Fruit fly (Drosophila melanogaster) whole organism, embryonic: ENCODE data around the gene CG3337.
A peak's percentile ranks its signal among the peaks of the same experiment; 100 is the strongest.

Source experiments
- ATbp ChIP-seq: fragments of 200-800 bp; sonication (Bioruptor generic); optimal IDR thresholded peaks from 2 replicates; lab custom pipeline; 2017; ENCODE audit warnings: missing biosample characterization, mild to moderate bottlenecking, missing genetic modification characterization, missing genetic modification reagents
- Asciz ChIP-seq: fragments of 200-800 bp; sonication (Bioruptor generic); optimal IDR thresholded peaks from 2 replicates; lab custom pipeline; 2017; ENCODE audit warnings: missing biosample characterization, mild to moderate bottlenecking, missing genetic modification characterization, missing genetic modification reagents
- B-H1 ChIP-seq: fragments of 200-800 bp; sonication (Bioruptor generic); IDR thresholded peaks from 3 replicates; pipeline ENCODE4 v1.3.6; 2022; ENCODE audit warnings: missing biosample characterization, missing genetic modification characterization
- Blimp-1 ChIP-seq: fragments of 200-800 bp; sonication (Bioruptor generic); optimal IDR thresholded peaks from 3 replicates; lab custom pipeline; 2018; ENCODE audit warnings: missing biosample characterization, missing genetic modification characterization, mild to moderate bottlenecking, moderate library complexity, missing genetic modification reagents
- CG10267 ChIP-seq: fragments of 200-800 bp; sonication (Bioruptor generic); optimal IDR thresholded peaks from 2 replicates; lab custom pipeline; 2018; ENCODE audit warnings: missing biosample characterization, mild to moderate bottlenecking, missing genetic modification characterization, moderate library complexity
- CG12299 ChIP-seq: fragments of 200-800 bp; sonication (Bioruptor generic); optimal IDR thresholded peaks from 2 replicates; lab custom pipeline; 2018; ENCODE audit warnings: missing biosample characterization, mild to moderate bottlenecking, missing genetic modification characterization
- CG13775 ChIP-seq: fragments of 200-800 bp; sonication (Bioruptor generic); optimal IDR thresholded peaks from 3 replicates; lab custom pipeline; 2017; ENCODE audit warnings: missing biosample characterization, mild to moderate bottlenecking, missing genetic modification characterization
- CG17359 ChIP-seq: fragments of 200-800 bp; sonication (Bioruptor generic); optimal IDR thresholded peaks from 3 replicates; lab custom pipeline; 2018; ENCODE audit warnings: missing biosample characterization, mild to moderate bottlenecking, missing genetic modification characterization, moderate library complexity
- CG17829 ChIP-seq: fragments of 200-800 bp; optimal IDR thresholded peaks from 2 replicates; lab custom pipeline; 2019; ENCODE audit warnings: missing biosample characterization, mild to moderate bottlenecking, missing genetic modification characterization, moderate library complexity
- CG18011 ChIP-seq: fragments of 200-800 bp; sonication (Bioruptor generic); optimal IDR thresholded peaks from 2 replicates; lab custom pipeline; 2017; ENCODE audit warnings: missing biosample characterization, missing genetic modification characterization, mild to moderate bottlenecking, moderate library complexity, missing genotype
- CG2678 ChIP-seq: fragments of 200-800 bp; sonication (Bioruptor generic); optimal IDR thresholded peaks from 3 replicates; lab custom pipeline; 2019; ENCODE audit warnings: missing biosample characterization, mild to moderate bottlenecking, missing genetic modification characterization, moderate library complexity
- CG30020 ChIP-seq: fragments of 200-800 bp; optimal IDR thresholded peaks from 2 replicates; lab custom pipeline; 2019; ENCODE audit warnings: missing biosample characterization, mild to moderate bottlenecking, missing genetic modification characterization, moderate library complexity
- CG30403 ChIP-seq: fragments of 200-800 bp; sonication (Bioruptor generic); optimal IDR thresholded peaks from 3 replicates; lab custom pipeline; 2016; ENCODE audit warnings: missing biosample characterization, missing genetic modification characterization
- CG32772 ChIP-seq: fragments of 200-800 bp; sonication (Bioruptor generic); IDR thresholded peaks from 2 replicates; pipeline ENCODE4 v1.3.6; 2022; ENCODE audit warnings: missing biosample characterization, missing genetic modification characterization
- CG6689 ChIP-seq: fragments of 200-800 bp; sonication (Bioruptor generic); IDR thresholded peaks from 2 replicates; pipeline ENCODE4 v1.3.6; 2022; ENCODE audit warnings: missing biosample characterization, missing genetic modification characterization
- CG7839 ChIP-seq: fragments of 200-800 bp; sonication (Bioruptor generic); optimal IDR thresholded peaks from 3 replicates; lab custom pipeline; 2018; ENCODE audit warnings: missing biosample characterization, mild to moderate bottlenecking, missing genetic modification characterization, moderate library complexity
- CG8388 ChIP-seq: fragments of 200-800 bp; sonication (Bioruptor generic); optimal IDR thresholded peaks from 2 replicates; lab custom pipeline; 2019; ENCODE audit warnings: missing biosample characterization, mild to moderate bottlenecking, missing genetic modification characterization, moderate library complexity
- CG8924 ChIP-seq: fragments of 200-800 bp; optimal IDR thresholded peaks from 3 replicates; lab custom pipeline; 2019; ENCODE audit warnings: missing biosample characterization, mild to moderate bottlenecking, missing genetic modification characterization, moderate library complexity
- CG9437 ChIP-seq: fragments of 200-800 bp; sonication (Bioruptor generic); optimal IDR thresholded peaks from 2 replicates; lab custom pipeline; 2018; ENCODE audit warnings: missing biosample characterization, mild to moderate bottlenecking, missing genetic modification characterization
- CG9727 ChIP-seq: fragments of 200-800 bp; sonication (Bioruptor generic); optimal IDR thresholded peaks from 3 replicates; lab custom pipeline; 2017; ENCODE audit warnings: missing biosample characterization, mild to moderate bottlenecking, missing genetic modification characterization
- CkIIα-i1 ChIP-seq: fragments of 200-800 bp; sonication (Bioruptor generic); IDR thresholded peaks from 2 replicates; pipeline ENCODE4 v1.3.6; 2022; ENCODE audit warnings: missing biosample characterization, missing genetic modification characterization
- D19A ChIP-seq: fragments of 200-800 bp; optimal IDR thresholded peaks from 3 replicates; lab custom pipeline; 2019; ENCODE audit warnings: missing biosample characterization, mild to moderate bottlenecking, missing genetic modification characterization, moderate library complexity
- E2f2 ChIP-seq: fragments of 200-800 bp; sonication (Bioruptor generic); IDR thresholded peaks from 2 replicates; pipeline ENCODE4 v1.3.6; 2022; ENCODE audit warnings: missing biosample characterization, missing genetic modification characterization
- Ets65A ChIP-seq: fragments of 200-800 bp; sonication (Bioruptor generic); peaks from one replicate; lab custom pipeline; 2016; ENCODE audit warnings: missing biosample characterization, missing genetic modification characterization
- Fer1 ChIP-seq: fragments of 200-800 bp; sonication (Bioruptor generic); optimal IDR thresholded peaks from 2 replicates; lab custom pipeline; 2017; ENCODE audit warnings: missing biosample characterization, mild to moderate bottlenecking, missing genetic modification characterization
- HLH3B ChIP-seq: fragments of 200-800 bp; sonication (Bioruptor generic); IDR thresholded peaks from 2 replicates; pipeline ENCODE4 v1.3.6; 2022; ENCODE audit warnings: missing biosample characterization, missing genetic modification characterization
- Hr3 ChIP-seq: fragments of 200-800 bp; sonication (Bioruptor generic); optimal IDR thresholded peaks from 3 replicates; lab custom pipeline; 2016; ENCODE audit warnings: missing biosample characterization, missing genetic modification characterization
- NK7.1 ChIP-seq: fragments of 200-800 bp; sonication (Bioruptor generic); optimal IDR thresholded peaks from 3 replicates; lab custom pipeline; 2016; ENCODE audit warnings: missing biosample characterization, missing genetic modification characterization
- Nf-YC ChIP-seq: fragments of 200-800 bp; optimal IDR thresholded peaks from 3 replicates; lab custom pipeline; 2019; ENCODE audit warnings: missing biosample characterization, mild to moderate bottlenecking, missing genetic modification characterization, moderate library complexity
- Side ChIP-seq: fragments of 200-800 bp; sonication (Bioruptor generic); optimal IDR thresholded peaks from 2 replicates; lab custom pipeline; 2016; ENCODE audit warnings: missing biosample characterization, missing genetic modification characterization
- Sox100B ChIP-seq: fragments of 200-800 bp; sonication (Bioruptor generic); optimal IDR thresholded peaks from 3 replicates; lab custom pipeline; 2018; ENCODE audit warnings: missing biosample characterization, mild to moderate bottlenecking, missing genetic modification characterization
- Sox102F ChIP-seq: fragments of 200-800 bp; sonication (Bioruptor generic); optimal IDR thresholded peaks from 2 replicates; lab custom pipeline; 2018; ENCODE audit warnings: missing biosample characterization, mild to moderate bottlenecking, missing genetic modification characterization, moderate library complexity
- Stat92E ChIP-seq, 3 experiments: fragments of >200 bp in 2 of 3; fragments of 200-800 bp in 1 of 3; sonication (Bioruptor generic) in 1 of 3; optimal IDR thresholded peaks; 2 replicates each; lab custom pipeline; 2017 to 2019; ENCODE audit warnings: missing biosample characterization in 3 of 3, missing genetic modification characterization in 3 of 3, mild to moderate bottlenecking in 1 of 3, moderate library complexity in 1 of 3
- bcd ChIP-seq: fragments of 200-800 bp; sonication (Bioruptor generic); optimal IDR thresholded peaks from 2 replicates; lab custom pipeline; 2017; ENCODE audit warnings: missing biosample characterization, mild to moderate bottlenecking, missing genetic modification characterization
- bowl ChIP-seq: fragments of 200-800 bp; sonication (Bioruptor generic); IDR thresholded peaks from 2 replicates; pipeline ENCODE4 v1.3.6; 2022; ENCODE audit warnings: missing biosample characterization, missing genetic modification characterization
- cato ChIP-seq: fragments of 200-800 bp; sonication (Bioruptor generic); optimal IDR thresholded peaks from 2 replicates; lab custom pipeline; 2016; ENCODE audit warnings: missing biosample characterization, missing genetic modification characterization, borderline replicate concordance
- dmrt99B ChIP-seq: fragments of 200-800 bp; sonication (Bioruptor generic); optimal IDR thresholded peaks from 2 replicates; lab custom pipeline; 2018; ENCODE audit warnings: missing biosample characterization, mild to moderate bottlenecking, missing genetic modification characterization, moderate library complexity
- eve ChIP-seq, 2 experiments: fragments of >200 bp; optimal IDR thresholded peaks; 2 replicates each; lab custom pipeline; 2017; ENCODE audit warnings: missing biosample characterization in 2 of 2, missing genetic modification characterization in 2 of 2
- gce ChIP-seq: fragments of 200-800 bp; sonication (Bioruptor generic); IDR thresholded peaks from 3 replicates; pipeline ENCODE4 v1.3.6; 2022; ENCODE audit warnings: missing biosample characterization, missing genetic modification characterization
- gem ChIP-seq: fragments of 200-800 bp; sonication (Bioruptor generic); optimal IDR thresholded peaks from 2 replicates; lab custom pipeline; 2019; ENCODE audit warnings: missing biosample characterization, mild to moderate bottlenecking, missing genetic modification characterization, moderate library complexity
- gt ChIP-seq: fragments of 200-800 bp; sonication (Bioruptor generic); IDR thresholded peaks from 2 replicates; pipeline ENCODE4 v1.3.6; 2022; ENCODE audit warnings: missing biosample characterization, missing genetic modification characterization
- insv ChIP-seq, 2 experiments: fragments of 200-800 bp; sonication (Bioruptor generic); optimal IDR thresholded peaks; 3 replicates each; lab custom pipeline; 2016 to 2018; ENCODE audit warnings: missing biosample characterization in 2 of 2, missing genetic modification characterization in 2 of 2
- nmo ChIP-seq: fragments of 200-800 bp; sonication (Bioruptor generic); optimal IDR thresholded peaks from 2 replicates; lab custom pipeline; 2018; ENCODE audit warnings: missing biosample characterization, mild to moderate bottlenecking, missing genetic modification characterization, moderate library complexity
- odd ChIP-seq: fragments of 200-800 bp; sonication (Bioruptor generic); optimal IDR thresholded peaks from 2 replicates; lab custom pipeline; 2017; ENCODE audit warnings: missing biosample characterization, mild to moderate bottlenecking, missing genetic modification characterization
- pros ChIP-seq: fragments of 200-800 bp; sonication (Bioruptor generic); optimal IDR thresholded peaks from 3 replicates; lab custom pipeline; 2019; ENCODE audit warnings: missing biosample characterization, mild to moderate bottlenecking, missing genetic modification characterization, moderate library complexity
- row ChIP-seq: fragments of 200-800 bp; sonication (Bioruptor generic); IDR thresholded peaks from 3 replicates; pipeline ENCODE4 v1.3.6; 2022; ENCODE audit warnings: missing biosample characterization, missing genetic modification characterization
- sens ChIP-seq: fragments of 200-800 bp; sonication (Bioruptor generic); peaks from one replicate; lab custom pipeline; 2016; ENCODE audit warnings: missing biosample characterization, missing genetic modification characterization
- slp2 ChIP-seq: fragments of 200-800 bp; sonication (Bioruptor generic); optimal IDR thresholded peaks from 2 replicates; lab custom pipeline; 2016; ENCODE audit warnings: missing biosample characterization, missing genetic modification characterization
- trem ChIP-seq: fragments of 200-800 bp; optimal IDR thresholded peaks from 3 replicates; lab custom pipeline; 2019; ENCODE audit warnings: missing biosample characterization, mild to moderate bottlenecking, missing genetic modification characterization, moderate library complexity
- vvl ChIP-seq: fragments of 200-800 bp; sonication (Bioruptor generic); IDR thresholded peaks from 2 replicates; pipeline ENCODE4 v1.3.6; 2022; ENCODE audit warnings: missing biosample characterization, missing genetic modification characterization

CG3337 gene

DNA sequence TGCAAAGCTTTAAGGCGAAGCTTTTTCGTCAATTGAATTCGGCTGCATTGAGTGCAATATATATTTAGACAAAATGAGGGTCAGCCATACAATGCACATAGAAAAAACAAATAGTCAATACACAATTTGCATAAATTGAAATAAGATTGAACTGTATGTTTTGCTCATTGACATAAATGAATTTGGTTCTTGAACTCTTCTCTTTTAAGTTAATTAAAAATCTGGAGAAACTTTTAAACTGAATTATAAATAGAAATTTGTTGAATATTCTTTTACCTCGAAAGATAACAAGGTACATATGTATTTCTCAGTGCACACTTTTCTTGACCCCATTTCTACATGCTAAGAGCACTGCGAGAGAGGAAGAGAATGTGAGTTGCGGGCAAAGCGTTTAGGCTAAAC lies 17.1 kb downstream of the CG3337 start (continued):
- TF ChIP-seq CG17359 (tag; lab: Kevin White, UChicago) (peak; percentile 52), CG18011 (peak; percentile 16), NK7.1 (GFP tag; lab: Kevin White, UChicago) (no peak), CG12299 (no peak), CG7839 (tag; lab: Kevin White, UChicago) (peak; percentile 15), HLH3B (GFP tag; lab: Robert Waterston, UW) (no peak), CG9437 (GFP tag; lab: Kevin White, UChicago) (peak; percentile 54), Sox100B (GFP tag; lab: Kevin White, UChicago) (peak; percentile 43), Stat92E (GFP tag; optimal IDR thresholded peaks at IDR 0.05; lab: Kevin White, UChicago) (no peak), nmo (GFP tag; lab: Kevin White, UChicago) (peak; percentile 38), gt (no peak), CkIIα-i1 (GFP tag; lab: Robert Waterston, UW) (no peak), CG8388 (GFP tag; lab: Kevin White, UChicago) (peak; percentile 12), E2f2 (0 out of 2 replicates have a peak, but pooled peaks have one; percentile 11), eve (GFP tag; optimal IDR thresholded peaks at IDR 0.05; lab: Kevin White, UChicago) (peak in 1 of 2 experiments; percentile 88), gem (tag; lab: Kevin White, UChicago) (peak; percentile 68), pros (peak; percentile 70), CG30403 (GFP tag; lab: Kevin White, UChicago) (peak; percentile 44), dmrt99B (tag; lab: Kevin White, UChicago) (peak; percentile 62), slp2 (no peak), ATbp (peak; percentile 47), Side (GFP tag; lab: Kevin White, UChicago) (no peak), odd (peak; percentile 30), CG17829 (tag; lab: Kevin White, UChicago) (peak; percentile 15), CG10267 (tag; lab: Kevin White, UChicago) (peak; percentile 30), Blimp-1 (peak; percentile 61), Ets65A (GFP tag; lab: Kevin White, UChicago) (peak; percentile 75), bowl (GFP tag; lab: Robert Waterston, UW) (no peak), CG6689 (peak; percentile 36; the same call in 1 of the 2 replicates), CG13775 (GFP tag; lab: Kevin White, UChicago) (peak; percentile 6), bcd (peak; percentile 10), B-H1 (GFP tag; lab: Robert Waterston, UW) (0 out of 3 replicates have a peak, but pooled peaks have one; percentile 16), CG2678 (tag; lab: Kevin White, UChicago) (peak; percentile 44), CG8924 (tag; lab: Kevin White, UChicago) (peak; percentile 50), CG32772 (peak; percentile 24; the same call in 1 of the 2 replicates), CG9727 (GFP tag; lab: Kevin White, UChicago) (peak; percentile 3), row (GFP tag; lab: Robert Waterston, UW) (peak; percentile 42), Sox102F (GFP tag; lab: Kevin White, UChicago) (peak; percentile 67), trem (tag; lab: Kevin White, UChicago) (peak; percentile 40), Hr3 (GFP tag; lab: Kevin White, UChicago) (peak; percentile 72), Asciz (GFP tag; lab: Kevin White, UChicago) (peak; percentile 66), Nf-YC (tag; lab: Kevin White, UChicago) (no peak), gce (GFP tag; lab: Robert Waterston, UW) (0 out of 3 replicates have a peak, but pooled peaks have one; percentile 43), Fer1 (GFP tag; lab: Kevin White, UChicago) (no peak), D19A (tag; lab: Kevin White, UChicago) (peak; percentile 44), cato (GFP tag; lab: Kevin White, UChicago) (peak; percentile 1), insv (GFP tag; optimal IDR thresholded peaks at IDR 0.05; lab: Kevin White, UChicago) (no peak), sens (GFP tag; lab: Kevin White, UChicago) (peak; percentile 82), CG30020 (no peak), vvl (GFP tag; lab: Robert Waterston, UW) (0 out of 2 replicates have a peak, but pooled peaks have one; percentile 8)
